Worm (Caenorhabditis elegans) whole organism, L3 larva: ENCODE data around the gene F09E5.11.

Experiments
- R02D3.7 ChIP-seq: fragments of 150-350 bp; optimal IDR thresholded peaks from 2 replicates; lab custom pipeline; 2014; ENCODE audit warnings: missing biosample characterization, missing genetic modification characterization
- ZK546.5 ChIP-seq: sonication (generic microtip); optimal IDR thresholded peaks from 2 replicates; lab custom pipeline; 2017; ENCODE audit warnings: missing biosample characterization, missing genetic modification characterization
- aly-2 ChIP-seq: fragments of 150-350 bp; optimal IDR thresholded peaks from 2 replicates; lab custom pipeline; 2014; ENCODE audit warnings: missing biosample characterization, missing genetic modification characterization
- ama-1 ChIP-seq: fragments of 150-350 bp; optimal IDR thresholded peaks from 2 replicates; lab custom pipeline; 2018
- ceh-16 ChIP-seq: sonication (generic microtip); optimal IDR thresholded peaks from 2 replicates; lab custom pipeline; 2017; ENCODE audit warnings: missing biosample characterization, missing genetic modification characterization
- ceh-28 ChIP-seq: fragments of 150-350 bp; optimal IDR thresholded peaks from 2 replicates; lab custom pipeline; 2014; ENCODE audit warnings: missing biosample characterization, missing genetic modification reagents, missing genetic modification characterization
- ceh-82 ChIP-seq: fragments of 150-350 bp; optimal IDR thresholded peaks from 2 replicates; lab custom pipeline; 2014; ENCODE audit warnings: missing biosample characterization, missing genetic modification characterization
- ceh-9 ChIP-seq: sonication (generic microtip); optimal IDR thresholded peaks from 2 replicates; lab custom pipeline; 2018; ENCODE audit warnings: missing biosample characterization, missing genetic modification characterization
- daf-12 ChIP-seq: fragments of 150-350 bp; optimal IDR thresholded peaks from 2 replicates; lab custom pipeline; 2014; ENCODE audit warnings: missing biosample characterization, missing genetic modification reagents, missing genetic modification characterization
- egl-27 ChIP-seq: sonication (generic microtip); optimal IDR thresholded peaks from 4 replicates; lab custom pipeline; 2017; ENCODE audit warnings: missing biosample characterization, missing genetic modification reagents, missing genetic modification characterization
- egl-5 ChIP-seq: fragments of 150-350 bp; optimal IDR thresholded peaks from 2 replicates; lab custom pipeline; 2017; ENCODE audit warnings: missing biosample characterization, missing genetic modification reagents, missing genetic modification characterization, inconsistent platforms
- elt-1 ChIP-seq: fragments of 150-350 bp; optimal IDR thresholded peaks from 2 replicates; lab custom pipeline; 2014; ENCODE audit warnings: missing biosample characterization, missing genetic modification characterization
- elt-2 ChIP-seq: sonication (generic microtip); optimal IDR thresholded peaks from 2 replicates; lab custom pipeline; 2016; ENCODE audit warnings: missing genetic modification reagents, mild to moderate bottlenecking, missing genetic modification characterization, missing compliant biosample characterization
- elt-3 ChIP-seq, 3 experiments: fragments of 150-350 bp in 1 of 3; sonication (generic microtip) in 2 of 3; optimal IDR thresholded peaks; 2 replicates in 2 of 3; 4 replicates in 1 of 3; lab custom pipeline; 2014 to 2017; ENCODE audit warnings: missing biosample characterization in 3 of 3, missing genetic modification characterization in 3 of 3
- eor-1 ChIP-seq, 2 experiments: fragments of 150-350 bp; optimal IDR thresholded peaks; 2 replicates each; lab custom pipeline; 2014 to 2018; ENCODE audit warnings: missing biosample characterization in 2 of 2, missing genetic modification characterization in 2 of 2
- fkh-10 ChIP-seq: sonication (generic microtip); optimal IDR thresholded peaks from 2 replicates; lab custom pipeline; 2017; ENCODE audit warnings: missing biosample characterization, missing genetic modification reagents, missing genetic modification characterization
- fkh-2 ChIP-seq: fragments of 150-350 bp; optimal IDR thresholded peaks from 2 replicates; lab custom pipeline; 2014; ENCODE audit warnings: missing biosample characterization, missing genetic modification reagents, missing genetic modification characterization
- fos-1 ChIP-seq: fragments of 150-350 bp; optimal IDR thresholded peaks from 2 replicates; lab custom pipeline; 2014; ENCODE audit warnings: missing biosample characterization, missing genetic modification characterization
- hmg-11 ChIP-seq: sonication (generic microtip); optimal IDR thresholded peaks from 2 replicates; lab custom pipeline; 2016; ENCODE audit warnings: missing genetic modification characterization, missing compliant biosample characterization
- jun-1 ChIP-seq: fragments of 150-350 bp; optimal IDR thresholded peaks from 2 replicates; lab custom pipeline; 2014; ENCODE audit warnings: missing biosample characterization, missing genetic modification reagents, missing genetic modification characterization
- lin-15B ChIP-seq: fragments of 150-350 bp; optimal IDR thresholded peaks from 2 replicates; lab custom pipeline; 2014; ENCODE audit warnings: missing biosample characterization, missing genetic modification characterization
- lin-39 ChIP-seq: fragments of 150-350 bp; optimal IDR thresholded peaks from 2 replicates; lab custom pipeline; 2018; ENCODE audit warnings: missing biosample characterization, missing genetic modification reagents, missing genetic modification characterization
- lsy-12 ChIP-seq: sonication (generic microtip); optimal IDR thresholded peaks from 2 replicates; lab custom pipeline; 2016; ENCODE audit warnings: mild to moderate bottlenecking, missing genetic modification characterization, missing compliant biosample characterization
- mdl-1 ChIP-seq: fragments of 150-350 bp; optimal IDR thresholded peaks from 2 replicates; lab custom pipeline; 2014; ENCODE audit warnings: missing biosample characterization, missing genetic modification characterization
- mml-1 ChIP-seq: fragments of 150-350 bp; sonication (generic microtip); optimal IDR thresholded peaks from 3 replicates; lab custom pipeline; 2014; ENCODE audit warnings: missing biosample characterization, missing genetic modification characterization
- nfya-1 ChIP-seq: sonication (generic microtip); optimal IDR thresholded peaks from 2 replicates; lab custom pipeline; 2017; ENCODE audit warnings: missing genetic modification characterization, mild to moderate bottlenecking, missing compliant biosample characterization, antibody characterized with exemption, moderate library complexity; ENCODE audit not compliant: insufficient read depth
- nhr-11 ChIP-seq: fragments of 150-350 bp; optimal IDR thresholded peaks from 2 replicates; lab custom pipeline; 2014; ENCODE audit warnings: missing biosample characterization, missing genetic modification characterization
- nhr-12 ChIP-seq: fragments of 150-350 bp; optimal IDR thresholded peaks from 2 replicates; lab custom pipeline; 2014; ENCODE audit warnings: missing biosample characterization, missing genetic modification characterization
- nhr-23 ChIP-seq: fragments of 150-350 bp; optimal IDR thresholded peaks from 2 replicates; lab custom pipeline; 2014; ENCODE audit warnings: missing biosample characterization, missing genetic modification reagents, missing genetic modification characterization
- nhr-237 ChIP-seq: fragments of 150-350 bp; optimal IDR thresholded peaks from 2 replicates; lab custom pipeline; 2014; ENCODE audit warnings: missing biosample characterization, missing genetic modification characterization
- nhr-25 ChIP-seq: sonication (generic microtip); optimal IDR thresholded peaks from 2 replicates; lab custom pipeline; 2017; ENCODE audit warnings: missing biosample characterization, missing genetic modification characterization
- nhr-28 ChIP-seq: fragments of 150-350 bp; optimal IDR thresholded peaks from 2 replicates; lab custom pipeline; 2014; ENCODE audit warnings: missing biosample characterization, missing genetic modification characterization
- nhr-43 ChIP-seq: sonication (generic microtip); optimal IDR thresholded peaks from 2 replicates; lab custom pipeline; 2016; ENCODE audit warnings: mild to moderate bottlenecking, missing genetic modification characterization, missing compliant biosample characterization; ENCODE audit not compliant: poor library complexity, severe bottlenecking
- nhr-67 ChIP-seq: fragments of 150-350 bp; optimal IDR thresholded peaks from 2 replicates; lab custom pipeline; 2014; ENCODE audit warnings: missing biosample characterization, missing genetic modification characterization
- nhr-76 ChIP-seq: fragments of 150-350 bp; sonication (generic microtip); optimal IDR thresholded peaks from 5 replicates; lab custom pipeline; 2014; ENCODE audit warnings: missing biosample characterization, missing genetic modification characterization
- nhr-77 ChIP-seq: fragments of 150-350 bp; optimal IDR thresholded peaks from 2 replicates; lab custom pipeline; 2014; ENCODE audit warnings: missing biosample characterization, missing genetic modification characterization
- pha-4 ChIP-seq: fragments of 150-350 bp; optimal IDR thresholded peaks from 2 replicates; lab custom pipeline; 2014; ENCODE audit warnings: missing biosample characterization, missing genetic modification reagents, missing genetic modification characterization
- pqm-1 ChIP-seq: fragments of 150-350 bp; optimal IDR thresholded peaks from 2 replicates; lab custom pipeline; 2017; ENCODE audit warnings: missing biosample characterization, missing genetic modification characterization, inconsistent platforms
- sea-2 ChIP-seq: fragments of 150-350 bp; sonication (generic microtip); optimal IDR thresholded peaks from 4 replicates; lab custom pipeline; 2014; ENCODE audit warnings: missing biosample characterization, missing genetic modification reagents, missing genetic modification characterization
- skn-1 ChIP-seq: fragments of 150-350 bp; optimal IDR thresholded peaks from 2 replicates; lab custom pipeline; 2014; ENCODE audit warnings: missing biosample characterization, missing genetic modification characterization
- snpc-4 ChIP-seq: fragments of 150-350 bp; optimal IDR thresholded peaks from 2 replicates; lab custom pipeline; 2014; ENCODE audit warnings: missing biosample characterization, missing genetic modification characterization
- tbx-2 ChIP-seq: sonication (generic microtip); optimal IDR thresholded peaks from 2 replicates; lab custom pipeline; 2016; ENCODE audit warnings: mild to moderate bottlenecking, missing genetic modification characterization, missing compliant biosample characterization
- unc-39 ChIP-seq: sonication (generic microtip); optimal IDR thresholded peaks from 4 replicates; lab custom pipeline; 2017; ENCODE audit warnings: missing biosample characterization, missing genetic modification characterization
- unc-62 ChIP-seq: fragments of 150-350 bp; sonication (generic microtip); optimal IDR thresholded peaks from 4 replicates; lab custom pipeline; 2014; ENCODE audit warnings: missing biosample characterization, missing genetic modification reagents, missing genetic modification characterization
- zag-1 ChIP-seq: fragments of 150-350 bp; optimal IDR thresholded peaks from 2 replicates; lab custom pipeline; 2014; ENCODE audit warnings: missing biosample characterization, missing genetic modification characterization
- ztf-11 ChIP-seq: fragments of 150-350 bp; optimal IDR thresholded peaks from 2 replicates; lab custom pipeline; 2014; ENCODE audit warnings: missing biosample characterization, missing genetic modification characterization
- ztf-4 ChIP-seq: fragments of 150-350 bp; optimal IDR thresholded peaks from 2 replicates; lab custom pipeline; 2014; ENCODE audit warnings: missing biosample characterization, missing genetic modification characterization

F09E5.11 gene

DNA sequence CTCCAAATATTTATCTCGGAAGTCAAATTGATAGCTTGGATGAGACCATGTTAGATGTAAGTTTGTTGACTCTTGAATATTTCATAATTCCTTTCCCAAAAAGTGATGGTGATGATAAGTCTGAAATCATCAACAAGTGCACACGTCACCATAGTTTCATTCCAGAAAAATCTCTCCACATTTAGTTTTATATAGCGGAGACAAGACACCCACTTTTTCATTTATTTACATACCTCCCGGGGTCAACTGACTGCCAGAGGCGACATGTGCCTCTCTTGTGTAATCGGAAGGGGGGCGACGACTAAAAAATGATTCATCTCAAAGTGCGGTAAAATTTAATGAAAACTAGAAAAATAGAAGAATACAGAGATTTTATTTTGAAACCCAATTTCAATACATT lies 19.7 kb downstream of the F09E5.11 start (continued):
- TF ChIP-seq fkh-10 (no peak), pqm-1 (tag; lab: Kevin White, UChicago) (peak; percentile 48), elt-2 (peak; percentile 85), mml-1 (tag; lab: Kevin White, UChicago) (no peak), sea-2 (GFP tag; lab: Kevin White, UChicago) (no peak), nhr-11 (no peak), snpc-4 (tag; lab: Kevin White, UChicago) (peak; percentile 1)

ce11 chrII:5337495-5337840 lies 20.5 kb downstream of the F09E5.11 start:
- TF ChIP-seq fkh-10 (no peak), nhr-76 (tag; lab: Kevin White, UChicago) (no peak), nfya-1 (tag; lab: Kevin White, UChicago) (peak; percentile 7), pha-4 (tag; lab: Kevin White, UChicago) (peak; percentile 38), elt-2 (peak; percentile 55), fos-1 (tag; lab: Kevin White, UChicago) (peak; percentile 75), jun-1 (tag; lab: Kevin White, UChicago) (peak; percentile 2)

DNA sequence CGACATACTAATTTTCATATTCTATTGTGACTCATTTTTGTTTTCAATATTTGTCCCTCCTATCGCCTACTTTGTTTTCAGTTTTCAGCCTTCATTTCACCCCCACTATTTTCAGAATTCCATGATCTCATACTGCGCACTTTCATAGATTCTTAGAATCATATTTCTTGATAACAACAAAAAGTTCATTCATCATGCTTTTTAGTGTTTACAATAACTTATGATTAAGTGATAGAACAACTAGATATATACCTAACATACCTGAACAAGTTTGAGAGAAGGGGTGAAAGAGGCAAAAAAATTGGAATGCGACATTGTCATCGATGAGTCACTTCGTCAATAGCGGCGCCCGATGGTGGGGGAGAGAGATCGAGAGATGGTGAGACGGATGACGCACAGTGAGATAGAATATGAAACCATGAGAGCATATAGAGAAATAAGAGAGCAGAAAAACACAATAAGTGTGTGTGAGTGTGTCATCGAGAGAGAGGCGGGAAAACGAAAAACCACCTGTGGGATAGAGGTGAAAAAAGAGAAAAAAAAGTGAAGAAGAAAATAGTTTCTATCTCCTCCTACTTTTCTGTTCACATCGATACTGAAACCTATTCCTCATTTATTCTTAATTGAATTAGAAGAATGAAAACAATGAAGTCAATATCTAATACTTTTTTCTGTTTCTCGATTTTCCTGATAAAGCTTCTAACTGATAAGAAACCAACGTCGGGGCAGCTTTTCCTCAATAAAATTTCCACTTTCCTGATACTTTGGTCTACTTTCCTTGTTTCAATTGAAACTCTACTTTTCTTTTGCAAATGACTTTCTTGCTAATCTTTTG lies 21.1 kb downstream of the F09E5.11 start:
- TF ChIP-seq nhr-43 (tag; lab: Kevin White, UChicago) (peak; percentile 22), R02D3.7 (tag; lab: Kevin White, UChicago) (no peak), egl-27 (tag; lab: Kevin White, UChicago) (peak; percentile 12), fos-1 (tag; lab: Kevin White, UChicago) (peak; percentile 98), ceh-28 (peak; percentile 61), ZK546.5 (no peak), mml-1 (tag; lab: Kevin White, UChicago) (no peak), nhr-12 (tag; lab: Kevin White, UChicago) (no peak), ceh-16 (tag; lab: Kevin White, UChicago) (no peak), pha-4 (tag; lab: Kevin White, UChicago) (peak; percentile 98), nhr-76 (tag; lab: Kevin White, UChicago) (peak; percentile 69), nhr-237 (no peak), unc-39 (no peak), lin-15B (tag; lab: Kevin White, UChicago) (peak; percentile 56), fkh-2 (tag; lab: Kevin White, UChicago) (no peak), ceh-9 (tag; lab: Kevin White, UChicago) (no peak), skn-1 (tag; lab: Kevin White, UChicago) (no peak), snpc-4 (tag; lab: Kevin White, UChicago) (peak; percentile 59), nhr-28 (no peak), unc-62 (peak; percentile 29), egl-5 (tag; lab: Kevin White, UChicago) (peak; percentile 9), ceh-82 (no peak), ama-1 (lab: Kevin White, UChicago) (no peak), nfya-1 (tag; lab: Kevin White, UChicago) (peak; percentile 81), hmg-11 (tag; lab: Kevin White, UChicago) (peak; percentile 56), elt-2 (peak; percentile 81), nhr-11 (peak; percentile 39), nhr-67 (tag; lab: Kevin White, UChicago) (no peak), nhr-23 (tag; lab: Kevin White, UChicago) (peak; percentile 48), tbx-2 (tag; lab: Kevin White, UChicago) (peak; percentile 31), eor-1 (tag; optimal IDR thresholded peaks at IDR 0.05; lab: Kevin White, UChicago) (no peak), ztf-4 (tag; lab: Kevin White, UChicago) (peak; percentile 50), jun-1 (tag; lab: Kevin White, UChicago) (peak; percentile 97), pqm-1 (tag; lab: Kevin White, UChicago) (peak; percentile 9), nhr-77 (tag; lab: Kevin White, UChicago) (no peak), lin-39 (tag; lab: Kevin White, UChicago) (peak; percentile 45), lsy-12 (peak; percentile 35), fkh-10 (no peak), elt-1 (tag; lab: Kevin White, UChicago) (no peak), aly-2 (tag; lab: Kevin White, UChicago) (no peak), nhr-25 (tag; lab: Kevin White, UChicago) (peak; percentile 62), sea-2 (GFP tag; lab: Kevin White, UChicago) (no peak), zag-1 (tag; lab: Kevin White, UChicago) (no peak), elt-3 (tag; optimal IDR thresholded peaks at IDR 0.05; lab: Kevin White, UChicago) (peak in 1 of 3 experiments; percentile 31), daf-12 (tag; lab: Kevin White, UChicago) (no peak), mdl-1 (tag; lab: Kevin White, UChicago) (no peak), ztf-11 (no peak)
